Fruit fly (Drosophila melanogaster) whole organism, embryonic: ENCODE results near the gene hng2.

Source experiments
- Antp ChIP-seq: fragments of 200-800 bp; sonication (Bioruptor generic); optimal IDR thresholded peaks from 3 replicates; lab custom pipeline; 2016; ENCODE audit warnings: missing biosample characterization, missing genetic modification characterization
- Atf-2 ChIP-seq: fragments of 200-800 bp; sonication (Bioruptor generic); optimal IDR thresholded peaks from 2 replicates; lab custom pipeline; 2016; ENCODE audit warnings: missing biosample characterization, missing genetic modification characterization
- B-H2 ChIP-seq: fragments of 200-800 bp; sonication (Bioruptor generic); optimal IDR thresholded peaks from 2 replicates; lab custom pipeline; 2018; ENCODE audit warnings: missing biosample characterization, mild to moderate bottlenecking, missing genetic modification characterization
- CG10366 ChIP-seq: fragments of 200-800 bp; sonication (Bioruptor generic); IDR thresholded peaks from 2 replicates; pipeline ENCODE4 v1.3.6; 2022; ENCODE audit warnings: missing biosample characterization, missing genetic modification characterization
- CG10431 ChIP-seq: fragments of 200-800 bp; sonication (Bioruptor generic); optimal IDR thresholded peaks from 3 replicates; lab custom pipeline; 2018; ENCODE audit warnings: missing biosample characterization, mild to moderate bottlenecking, missing genetic modification characterization
- CG11093 ChIP-seq: fragments of 200-800 bp; sonication (Bioruptor generic); IDR thresholded peaks from 3 replicates; pipeline ENCODE4 v1.3.6; 2022; ENCODE audit warnings: missing biosample characterization, missing genetic modification characterization
- CG12104 ChIP-seq: fragments of 200-800 bp; sonication (Bioruptor generic); optimal IDR thresholded peaks from 3 replicates; lab custom pipeline; 2016; ENCODE audit warnings: missing biosample characterization, missing genetic modification characterization
- CG13296 ChIP-seq: fragments of 200-800 bp; sonication (Bioruptor generic); optimal IDR thresholded peaks from 3 replicates; lab custom pipeline; 2018; ENCODE audit warnings: missing biosample characterization, mild to moderate bottlenecking, missing genetic modification characterization
- CG15479 ChIP-seq: fragments of 200-800 bp; sonication (Bioruptor generic); optimal IDR thresholded peaks from 3 replicates; lab custom pipeline; 2019; ENCODE audit warnings: missing biosample characterization, mild to moderate bottlenecking, missing genetic modification characterization, moderate library complexity
- CG1602 ChIP-seq: fragments of 200-800 bp; sonication (Bioruptor generic); optimal IDR thresholded peaks from 3 replicates; lab custom pipeline; 2016; ENCODE audit warnings: missing biosample characterization, missing genetic modification characterization
- CG16779 ChIP-seq: fragments of 200-800 bp; sonication (Bioruptor generic); IDR thresholded peaks from 2 replicates; pipeline ENCODE4 v1.3.6; 2022; ENCODE audit warnings: missing biosample characterization, missing genetic modification characterization
- CG17568 ChIP-seq: fragments of 200-800 bp; sonication (Bioruptor generic); optimal IDR thresholded peaks from 2 replicates; lab custom pipeline; 2018; ENCODE audit warnings: missing biosample characterization, mild to moderate bottlenecking, missing genetic modification characterization, moderate library complexity
- CG17612 ChIP-seq: fragments of 200-800 bp; sonication (Bioruptor generic); IDR thresholded peaks from 2 replicates; pipeline ENCODE4 v1.3.6; 2022; ENCODE audit warnings: missing biosample characterization, missing genetic modification characterization
- CG17802 ChIP-seq: fragments of 200-800 bp; sonication (Bioruptor generic); optimal IDR thresholded peaks from 2 replicates; lab custom pipeline; 2018; ENCODE audit warnings: missing biosample characterization, mild to moderate bottlenecking, missing genetic modification characterization, moderate library complexity
- CG42726 ChIP-seq: fragments of 200-800 bp; sonication (Bioruptor generic); IDR thresholded peaks from 2 replicates; pipeline ENCODE4 v1.3.6; 2022; ENCODE audit warnings: missing biosample characterization, missing genetic modification characterization; ENCODE audit not compliant: partially characterized antibody
- CG6813 ChIP-seq: fragments of 200-800 bp; sonication (Bioruptor generic); optimal IDR thresholded peaks from 2 replicates; lab custom pipeline; 2017; ENCODE audit warnings: missing biosample characterization, missing genetic modification characterization, mild to moderate bottlenecking, moderate library complexity, missing genetic modification reagents
- CG6854 ChIP-seq: fragments of 200-800 bp; sonication (Bioruptor generic); optimal IDR thresholded peaks from 3 replicates; lab custom pipeline; 2017; ENCODE audit warnings: missing biosample characterization, mild to moderate bottlenecking, missing genetic modification characterization
- CG7839 ChIP-seq: fragments of 200-800 bp; sonication (Bioruptor generic); optimal IDR thresholded peaks from 3 replicates; lab custom pipeline; 2018; ENCODE audit warnings: missing biosample characterization, mild to moderate bottlenecking, missing genetic modification characterization, moderate library complexity
- CG8281 ChIP-seq: fragments of 200-800 bp; sonication (Bioruptor generic); optimal IDR thresholded peaks from 2 replicates; lab custom pipeline; 2018; ENCODE audit warnings: missing biosample characterization, mild to moderate bottlenecking, missing genetic modification characterization, moderate library complexity
- ERR ChIP-seq: fragments of 200-800 bp; sonication (Bioruptor generic); optimal IDR thresholded peaks from 2 replicates; lab custom pipeline; 2016; ENCODE audit warnings: missing biosample characterization, missing genetic modification characterization
- Gsc ChIP-seq: fragments of 200-800 bp; sonication (Bioruptor generic); IDR thresholded peaks from 2 replicates; pipeline ENCODE4 v1.3.6; 2022; ENCODE audit warnings: missing biosample characterization, missing genetic modification characterization
- Hr51 ChIP-seq, 2 experiments: fragments of 200-800 bp; sonication (Bioruptor generic); optimal IDR thresholded peaks; 2 replicates in 1 of 2; 3 replicates in 1 of 2; lab custom pipeline; 2016 to 2018; ENCODE audit warnings: missing biosample characterization in 2 of 2, missing genetic modification characterization in 2 of 2, mild to moderate bottlenecking in 1 of 2, moderate library complexity in 1 of 2
- Lhr ChIP-seq: fragments of 200-800 bp; sonication (Bioruptor generic); optimal IDR thresholded peaks from 3 replicates; lab custom pipeline; 2017; ENCODE audit warnings: mild to moderate bottlenecking, missing biosample characterization, missing genetic modification reagents, missing genetic modification characterization
- Max ChIP-seq: fragments of 200-800 bp; sonication (Bioruptor generic); optimal IDR thresholded peaks from 2 replicates; lab custom pipeline; 2016; ENCODE audit warnings: missing biosample characterization, mild to moderate bottlenecking, missing genetic modification characterization
- Mrtf ChIP-seq: fragments of 200-800 bp; sonication (Bioruptor generic); IDR thresholded peaks from 3 replicates; pipeline ENCODE4 v1.3.6; 2022; ENCODE audit warnings: missing biosample characterization, missing genetic modification characterization
- Myb ChIP-seq: fragments of 200-800 bp; sonication (Bioruptor generic); optimal IDR thresholded peaks from 2 replicates; lab custom pipeline; 2016; ENCODE audit warnings: missing biosample characterization, missing genetic modification characterization
- NC2β ChIP-seq: fragments of 200-800 bp; sonication (Bioruptor generic); optimal IDR thresholded peaks from 2 replicates; lab custom pipeline; 2016; ENCODE audit warnings: missing biosample characterization, missing genetic modification characterization
- Rx ChIP-seq: fragments of 200-800 bp; sonication (Bioruptor generic); IDR thresholded peaks from 2 replicates; pipeline ENCODE4 v1.3.6; 2022; ENCODE audit warnings: missing biosample characterization, missing genetic modification characterization
- Side ChIP-seq: fragments of 200-800 bp; sonication (Bioruptor generic); optimal IDR thresholded peaks from 2 replicates; lab custom pipeline; 2016; ENCODE audit warnings: missing biosample characterization, missing genetic modification characterization
- Stat92E ChIP-seq, 3 experiments: fragments of >200 bp in 2 of 3; fragments of 200-800 bp in 1 of 3; sonication (Bioruptor generic) in 1 of 3; optimal IDR thresholded peaks; 2 replicates each; lab custom pipeline; 2017 to 2019; ENCODE audit warnings: missing biosample characterization in 3 of 3, missing genetic modification characterization in 3 of 3, mild to moderate bottlenecking in 1 of 3, moderate library complexity in 1 of 3
- ap ChIP-seq: fragments of 200-800 bp; sonication (Bioruptor generic); IDR thresholded peaks from 2 replicates; pipeline ENCODE4 v1.3.6; 2022; ENCODE audit warnings: missing biosample characterization, missing genetic modification characterization
- br ChIP-seq: fragments of >200 bp; optimal IDR thresholded peaks from 2 replicates; lab custom pipeline; 2017
- bsh ChIP-seq, 2 experiments: fragments of 200-800 bp; sonication (Bioruptor generic); optimal IDR thresholded peaks; 2 replicates each; lab custom pipeline; 2017 to 2018; ENCODE audit warnings: mild to moderate bottlenecking in 2 of 2, missing biosample characterization in 2 of 2, missing genetic modification characterization in 2 of 2, moderate library complexity in 1 of 2
- btn ChIP-seq: fragments of 200-800 bp; sonication (Bioruptor generic); optimal IDR thresholded peaks from 2 replicates; lab custom pipeline; 2016; ENCODE audit warnings: missing biosample characterization, missing genetic modification characterization
- chif ChIP-seq, 2 experiments: fragments of 200-800 bp; sonication (Bioruptor generic); optimal IDR thresholded peaks; 3 replicates each; lab custom pipeline; 2016; ENCODE audit warnings: missing biosample characterization in 2 of 2, missing genetic modification characterization in 2 of 2
- dmrt99B ChIP-seq: fragments of 200-800 bp; sonication (Bioruptor generic); optimal IDR thresholded peaks from 2 replicates; lab custom pipeline; 2018; ENCODE audit warnings: missing biosample characterization, mild to moderate bottlenecking, missing genetic modification characterization, moderate library complexity
- eyg ChIP-seq: fragments of 200-800 bp; sonication (Bioruptor generic); optimal IDR thresholded peaks from 3 replicates; lab custom pipeline; 2016; ENCODE audit warnings: missing biosample characterization, missing genetic modification characterization
- fd96Cb ChIP-seq: fragments of 200-800 bp; sonication (Bioruptor generic); optimal IDR thresholded peaks from 2 replicates; lab custom pipeline; 2018; ENCODE audit warnings: missing biosample characterization, mild to moderate bottlenecking, missing genetic modification characterization, moderate library complexity
- gcm2 ChIP-seq: fragments of 200-800 bp; sonication (Bioruptor generic); optimal IDR thresholded peaks from 2 replicates; lab custom pipeline; 2016; ENCODE audit warnings: missing biosample characterization, missing genetic modification characterization
- kay ChIP-seq: fragments of 200-800 bp; sonication (Bioruptor generic); optimal IDR thresholded peaks from 2 replicates; lab custom pipeline; 2016; ENCODE audit warnings: missing biosample characterization, missing genetic modification characterization
- kni ChIP-seq: fragments of 200-800 bp; sonication (Bioruptor generic); optimal IDR thresholded peaks from 3 replicates; lab custom pipeline; 2017; ENCODE audit warnings: mild to moderate bottlenecking, missing biosample characterization, missing genetic modification reagents, missing genetic modification characterization
- lbe ChIP-seq: fragments of 200-800 bp; sonication (Bioruptor generic); optimal IDR thresholded peaks from 2 replicates; lab custom pipeline; 2016; ENCODE audit warnings: missing biosample characterization, mild to moderate bottlenecking, missing genetic modification characterization
- nmo ChIP-seq: fragments of 200-800 bp; sonication (Bioruptor generic); optimal IDR thresholded peaks from 2 replicates; lab custom pipeline; 2018; ENCODE audit warnings: missing biosample characterization, mild to moderate bottlenecking, missing genetic modification characterization, moderate library complexity
- pan ChIP-seq, 4 experiments: fragments of >200 bp in 3 of 4; fragments of 200-800 bp in 1 of 4; sonication (Bioruptor generic) in 1 of 4; optimal IDR thresholded peaks in 3 of 4; IDR thresholded peaks in 1 of 4; 2 replicates each; pipeline versions ENCODE4 v1.3.6 to Lab custom; 2017 to 2022; ENCODE audit warnings: missing biosample characterization in 2 of 4, missing genetic modification characterization in 2 of 4, mixed read lengths in 1 of 4
- peb ChIP-seq: fragments of 200-800 bp; sonication (Bioruptor generic); IDR thresholded peaks from 2 replicates; pipeline ENCODE4 v1.3.6; 2022; ENCODE audit warnings: missing biosample characterization, missing genetic modification characterization
- pzg ChIP-seq: fragments of 200-800 bp; sonication (Bioruptor generic); optimal IDR thresholded peaks from 3 replicates; lab custom pipeline; 2018; ENCODE audit warnings: missing biosample characterization, mild to moderate bottlenecking, missing genetic modification characterization, moderate library complexity
- ro ChIP-seq: fragments of 200-800 bp; sonication (Bioruptor generic); IDR thresholded peaks from 2 replicates; pipeline ENCODE4 v1.3.6; 2022; ENCODE audit warnings: missing biosample characterization, missing genetic modification characterization
- sisA ChIP-seq: fragments of 200-800 bp; sonication (Bioruptor generic); IDR thresholded peaks from 2 replicates; pipeline ENCODE4 v1.3.6; 2022; ENCODE audit warnings: missing biosample characterization, missing genetic modification characterization
- slou ChIP-seq: fragments of 200-800 bp; sonication (Bioruptor generic); optimal IDR thresholded peaks from 3 replicates; lab custom pipeline; 2016; ENCODE audit warnings: missing biosample characterization, missing genetic modification characterization
- stc ChIP-seq: fragments of 200-800 bp; sonication (Bioruptor generic); IDR thresholded peaks from 2 replicates; pipeline ENCODE4 v1.3.6; 2022; ENCODE audit warnings: missing biosample characterization, missing genetic modification characterization
- yki ChIP-seq: fragments of >200 bp; optimal IDR thresholded peaks from 3 replicates; lab custom pipeline; 2018

hng2 gene

DNA sequence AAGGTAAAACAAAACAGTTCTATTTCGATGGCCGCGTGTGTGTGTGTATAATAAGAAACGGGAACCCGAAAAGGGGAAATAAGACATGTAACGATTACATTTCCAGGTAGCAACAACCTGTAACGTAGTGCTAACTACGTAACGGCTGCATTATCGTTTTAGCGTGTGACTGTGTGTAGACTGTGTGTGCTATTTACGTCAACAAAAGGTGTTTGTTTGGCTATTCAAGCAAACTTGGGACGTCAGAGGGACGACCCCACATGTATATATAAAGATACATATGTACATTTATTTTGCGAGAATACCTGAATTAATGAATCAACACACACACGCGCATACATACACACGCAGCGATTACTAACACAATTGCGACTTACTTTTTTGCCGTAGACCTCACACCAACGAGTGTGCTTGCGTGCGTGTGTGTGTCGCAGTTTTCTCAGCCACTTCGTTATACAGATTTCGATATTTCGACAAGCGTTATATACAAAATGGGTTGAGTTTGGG, 13.5 kb downstream of the hng2 start (continued):
- TF ChIP-seq slou (GFP tag; lab: Kevin White, UChicago): no peak
- peak; percentile 11 for TF ChIP-seq lbe (GFP tag; lab: Kevin White, UChicago)
- TF ChIP-seq CG42726 (GFP tag; lab: Robert Waterston, UW): no peak
- TF ChIP-seq ro (GFP tag; lab: Robert Waterston, UW): no peak
- peak; percentile 66 for TF ChIP-seq Max (GFP tag; lab: Kevin White, UChicago)
- TF ChIP-seq CG7839: no peak
- no peak for TF ChIP-seq ERR (GFP tag; lab: Kevin White, UChicago)
- TF ChIP-seq CG16779 (GFP tag; lab: Robert Waterston, UW): 0 out of 2 replicates have a peak, but pooled peaks have one; percentile 38
- peak; percentile 20 for TF ChIP-seq Side (GFP tag; lab: Kevin White, UChicago)
- TF ChIP-seq peb: no peak
- no peak for TF ChIP-seq Stat92E (GFP tag; optimal IDR thresholded peaks at IDR 0.05; lab: Kevin White, UChicago)
- no peak for TF ChIP-seq NC2β (GFP tag; lab: Kevin White, UChicago)
- TF ChIP-seq CG6813 (GFP tag; lab: Kevin White, UChicago): peak; percentile 7
- no peak for TF ChIP-seq kay (GFP tag; lab: Kevin White, UChicago)
- peak in 1 of 2 experiments; percentile 27 for TF ChIP-seq bsh (GFP tag; optimal IDR thresholded peaks at IDR 0.05; lab: Kevin White, UChicago)
- peak; percentile 53 for TF ChIP-seq stc
- TF ChIP-seq yki (lab: Kevin White, UChicago): no peak
- no peak for TF ChIP-seq CG17568 (GFP tag; lab: Kevin White, UChicago)
- TF ChIP-seq nmo (GFP tag; lab: Kevin White, UChicago): no peak
- no peak for TF ChIP-seq sisA (GFP tag; lab: Robert Waterston, UW)
- TF ChIP-seq br (lab: Kevin White, UChicago): no peak
- TF ChIP-seq CG15479 (GFP tag; lab: Kevin White, UChicago): peak; percentile 83
- no peak for TF ChIP-seq Antp (GFP tag; lab: Kevin White, UChicago)
- TF ChIP-seq dmrt99B (tag; lab: Kevin White, UChicago): no peak
- no peak for TF ChIP-seq CG17612 (GFP tag; lab: Robert Waterston, UW)
- no peak for TF ChIP-seq CG10366 (GFP tag; lab: Robert Waterston, UW)
- no peak for TF ChIP-seq CG17802 (tag; lab: Kevin White, UChicago)
- no peak for TF ChIP-seq chif (GFP tag; optimal IDR thresholded peaks at IDR 0.05; lab: Kevin White, UChicago)
- TF ChIP-seq CG8281 (tag; lab: Kevin White, UChicago): no peak
- no peak for TF ChIP-seq fd96Cb (tag; lab: Kevin White, UChicago)
- peak; percentile 28 for TF ChIP-seq B-H2 (GFP tag; lab: Kevin White, UChicago)
- peak; percentile 26 for TF ChIP-seq gcm2
- TF ChIP-seq CG13296 (GFP tag; lab: Kevin White, UChicago): peak; percentile 35
- TF ChIP-seq btn (GFP tag; lab: Kevin White, UChicago): no peak
- peak; percentile 8 for TF ChIP-seq pzg (GFP tag; lab: Kevin White, UChicago)
- no peak for TF ChIP-seq pan (optimal IDR thresholded peaks at IDR 0.05; lab: Kevin White, UChicago)
- TF ChIP-seq pan (GFP tag; optimal IDR thresholded peaks at IDR 0.05 in 1 of 2, IDR thresholded peaks at IDR 0.05 in 1 of 2): no peak
- no peak for TF ChIP-seq Rx
- no peak for TF ChIP-seq ap (GFP tag; lab: Robert Waterston, UW)
- TF ChIP-seq CG6854 (GFP tag; lab: Kevin White, UChicago): no peak
- no peak for TF ChIP-seq CG10431
- no peak for TF ChIP-seq eyg (GFP tag; lab: Kevin White, UChicago)
- TF ChIP-seq CG1602 (GFP tag; lab: Kevin White, UChicago): no peak
- TF ChIP-seq Mrtf (GFP tag; lab: Robert Waterston, UW): no peak
- TF ChIP-seq Hr51 (GFP tag; optimal IDR thresholded peaks at IDR 0.05; lab: Kevin White, UChicago): peak in 1 of 2 experiments; percentile 27
- peak; percentile 43 for TF ChIP-seq Atf-2 (GFP tag; lab: Kevin White, UChicago)
- peak; percentile 26 for TF ChIP-seq kni (GFP tag; lab: Kevin White, UChicago)
- no peak for TF ChIP-seq CG12104 (GFP tag; lab: Kevin White, UChicago)
- no peak for TF ChIP-seq CG11093 (GFP tag; lab: Robert Waterston, UW)
- peak; percentile 8 for TF ChIP-seq Myb (GFP tag; lab: Kevin White, UChicago)
- TF ChIP-seq Lhr (GFP tag; lab: Kevin White, UChicago): no peak
- no peak for TF ChIP-seq Gsc
